Fruit fly (Drosophila melanogaster) whole organism, pupa: ENCODE results near the gene bap.

Experiments used
- CG15710 ChIP-seq: fragments of 200-800 bp; sonication (Bioruptor generic); optimal IDR thresholded peaks from 2 replicates; lab custom pipeline; 2018; ENCODE audit warnings: missing biosample characterization, mild to moderate bottlenecking, missing genetic modification characterization, moderate library complexity
- CG17806 ChIP-seq: fragments of 200-800 bp; sonication (Bioruptor generic); optimal IDR thresholded peaks from 2 replicates; lab custom pipeline; 2018; ENCODE audit warnings: missing biosample characterization, mild to moderate bottlenecking, missing genetic modification characterization, moderate library complexity
- EcR ChIP-seq: fragments of 200-800 bp; sonication (Bioruptor generic); optimal IDR thresholded peaks from 3 replicates; lab custom pipeline; 2019; ENCODE audit warnings: missing biosample characterization, missing genetic modification characterization, mild to moderate bottlenecking, moderate library complexity, missing genetic modification reagents
- Pif1B ChIP-seq: fragments of 200-800 bp; sonication (Bioruptor generic); optimal IDR thresholded peaks from 3 replicates; lab custom pipeline; 2016; ENCODE audit warnings: missing biosample characterization, missing genetic modification characterization
- fd96Ca ChIP-seq: fragments of 200-800 bp; sonication (Bioruptor generic); IDR thresholded peaks from 3 replicates; pipeline ENCODE4 v1.3.6; 2022; ENCODE audit warnings: missing biosample characterization, missing genetic modification characterization

DNA sequence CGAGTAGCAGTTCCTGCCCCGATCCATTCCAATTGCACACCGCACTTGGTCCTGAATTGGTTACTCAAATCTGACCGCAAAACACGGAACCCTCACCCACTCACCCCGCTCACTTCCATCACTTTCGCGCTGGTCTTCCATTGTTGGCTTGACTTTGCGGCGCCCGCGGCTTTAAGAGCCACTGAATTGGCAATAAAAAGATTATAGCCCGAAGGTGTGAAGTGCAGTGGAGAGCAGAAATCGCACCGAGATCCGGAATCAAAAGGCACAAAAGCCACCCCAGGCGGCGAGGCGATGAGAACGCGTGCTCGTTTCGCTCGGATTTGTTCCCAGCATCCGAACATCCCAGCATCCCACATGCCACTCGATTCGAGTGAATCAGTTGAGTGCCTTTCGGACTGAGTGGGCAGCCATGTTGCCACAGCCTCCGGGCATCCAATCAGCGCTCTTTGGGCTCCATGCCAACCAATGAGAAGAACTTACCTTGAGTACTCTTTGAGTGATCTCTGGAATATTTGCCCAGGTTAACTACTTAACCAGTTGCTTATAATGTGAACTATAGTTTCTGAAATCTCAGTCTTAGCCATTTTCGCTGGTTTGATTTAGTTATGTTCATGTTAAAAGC lies 1.2 kb upstream of the bap start:
- TF ChIP-seq EcR (GFP tag; lab: Kevin White, UChicago), result no peak
- TF ChIP-seq CG17806 (tag; lab: Kevin White, UChicago), result no peak
- no peak for TF ChIP-seq Pif1B
- no peak for TF ChIP-seq fd96Ca (GFP tag; lab: Robert Waterston, UW)
- no peak for TF ChIP-seq CG15710 (tag; lab: Kevin White, UChicago)
